Worm (Caenorhabditis elegans) whole organism, young adult: Measurements from ENCODE around the gene Y54G2A.36.
"Not testable (repeated sequence)": the region's sequence is repeated elsewhere in the genome, so short reads cannot be mapped to it uniquely, and the experiment has no call there.

ENCODE experiments used
- B0336.3 ChIP-seq: fragments of 200-800 bp; sonication (Bioruptor generic); IDR thresholded peaks from 2 replicates; pipeline ENCODE4 v1.3.6; 2022; ENCODE audit warnings: missing genetic modification characterization, missing compliant biosample characterization
- C06A6.2 ChIP-seq: fragments of 200-800 bp; sonication (Bioruptor generic); conservative IDR thresholded peaks from 2 replicates; pipeline ENCODE4 v1.3.6; 2022; ENCODE audit warnings: missing genetic modification characterization, missing compliant biosample characterization
- C17E4.6 ChIP-seq: fragments of 200-800 bp; sonication (Bioruptor generic); IDR thresholded peaks from 2 replicates; pipeline ENCODE4 v1.3.6; 2022; ENCODE audit warnings: missing genetic modification reagents, missing genetic modification characterization, missing compliant biosample characterization
- D2030.7 ChIP-seq: fragments of 200-800 bp; sonication (Bioruptor generic); IDR thresholded peaks from 2 replicates; pipeline ENCODE4 v1.3.6; 2022; ENCODE audit warnings: missing genetic modification reagents, missing genetic modification characterization, missing compliant biosample characterization
- F33H1.4 ChIP-seq: fragments of 200-800 bp; sonication (Bioruptor generic); IDR thresholded peaks from 2 replicates; pipeline ENCODE4 v1.3.6; 2022; ENCODE audit warnings: missing genetic modification reagents, missing genetic modification characterization, missing compliant biosample characterization
- K11D2.4 ChIP-seq: fragments of 200-800 bp; sonication (Bioruptor generic); IDR thresholded peaks from 2 replicates; pipeline ENCODE4 v1.3.6; 2022; ENCODE audit warnings: missing genetic modification reagents, missing genetic modification characterization, missing compliant biosample characterization
- Y53G8AR.9 ChIP-seq: fragments of 200-800 bp; sonication (Bioruptor generic); conservative IDR thresholded peaks from 2 replicates; pipeline ENCODE4 v1.3.6; 2022; ENCODE audit warnings: missing genetic modification reagents, missing genetic modification characterization, missing compliant biosample characterization
- Y79H2A.3 ChIP-seq: fragments of 200-800 bp; sonication (Bioruptor generic); conservative IDR thresholded peaks from 2 replicates; pipeline ENCODE4 v1.3.6; 2022; ENCODE audit warnings: missing genetic modification reagents, missing genetic modification characterization, missing compliant biosample characterization
- Y95B8A.8 ChIP-seq: fragments of 200-800 bp; sonication (Bioruptor generic); IDR thresholded peaks from 2 replicates; pipeline ENCODE4 v1.3.6; 2022; ENCODE audit warnings: missing genetic modification reagents, missing genetic modification characterization, missing compliant biosample characterization
- atf-7 ChIP-seq: sonication (generic microtip); optimal IDR thresholded peaks from 2 replicates; lab custom pipeline; 2017; ENCODE audit warnings: mild to moderate bottlenecking, missing genetic modification characterization, missing compliant biosample characterization
- attf-3 ChIP-seq: fragments of 200-800 bp; sonication (Bioruptor generic); conservative IDR thresholded peaks from 2 replicates; pipeline ENCODE4 v1.3.6; 2022; ENCODE audit warnings: missing genetic modification reagents, missing genetic modification characterization, missing compliant biosample characterization
- attf-5 ChIP-seq: fragments of 200-800 bp; sonication (Bioruptor generic); optimal IDR thresholded peaks from 2 replicates; lab custom pipeline; 2018; ENCODE audit warnings: mild to moderate bottlenecking, missing genetic modification characterization, missing compliant biosample characterization
- bed-2 ChIP-seq: fragments of 200-800 bp; sonication (Bioruptor generic); IDR thresholded peaks from 2 replicates; pipeline ENCODE4 v1.3.6; 2022; ENCODE audit warnings: missing genetic modification reagents, missing genetic modification characterization, missing compliant biosample characterization
- cebp-1 ChIP-seq, 2 experiments: fragments of 200-800 bp in 1 of 2; sonication (Bioruptor generic) in 1 of 2; sonication (generic microtip) in 1 of 2; IDR thresholded peaks in 1 of 2; optimal IDR thresholded peaks in 1 of 2; 2 replicates each; pipeline versions ENCODE4 v1.3.6 to Lab custom; 2017 to 2022; ENCODE audit warnings: missing compliant biosample characterization in 2 of 2, missing genetic modification characterization in 2 of 2, mild to moderate bottlenecking in 1 of 2, missing genetic modification reagents in 1 of 2, moderate library complexity in 1 of 2
- ceh-100 ChIP-seq: fragments of 200-800 bp; sonication (Bioruptor generic); IDR thresholded peaks from 2 replicates; pipeline ENCODE4 v1.3.6; 2022; ENCODE audit warnings: missing genetic modification reagents, missing genetic modification characterization, missing compliant biosample characterization
- ceh-91 ChIP-seq: fragments of 200-800 bp; sonication (Bioruptor generic); IDR thresholded peaks from 2 replicates; pipeline ENCODE4 v1.3.6; 2022; ENCODE audit warnings: missing genetic modification reagents, missing genetic modification characterization, missing compliant biosample characterization
- dox-1 ChIP-seq: fragments of 200-800 bp; sonication (Bioruptor generic); IDR thresholded peaks from 2 replicates; pipeline ENCODE4 v1.3.6; 2022; ENCODE audit warnings: missing genetic modification reagents, missing genetic modification characterization, missing compliant biosample characterization
- efl-1 ChIP-seq: fragments of 150-350 bp; optimal IDR thresholded peaks from 2 replicates; lab custom pipeline; 2014; ENCODE audit warnings: missing biosample characterization, missing genetic modification reagents, missing genetic modification characterization
- egl-18 ChIP-seq: fragments of 200-800 bp; sonication (Bioruptor generic); IDR thresholded peaks from 2 replicates; pipeline ENCODE4 v1.3.6; 2022; ENCODE audit warnings: missing genetic modification reagents, missing genetic modification characterization, missing compliant biosample characterization
- hmg-1.2 ChIP-seq: fragments of 200-800 bp; sonication (Bioruptor generic); IDR thresholded peaks from 2 replicates; pipeline ENCODE4 v1.3.6; 2022; ENCODE audit warnings: missing genetic modification reagents, missing genetic modification characterization, missing compliant biosample characterization
- hsf-1 ChIP-seq: fragments of 200-800 bp; sonication (Bioruptor generic); IDR thresholded peaks from 2 replicates; pipeline ENCODE4 v1.3.6; 2022; ENCODE audit warnings: missing genetic modification reagents, missing genetic modification characterization, missing compliant biosample characterization
- let-607 ChIP-seq, 2 experiments: fragments of 200-800 bp in 1 of 2; sonication (Bioruptor generic) in 1 of 2; sonication (generic microtip) in 1 of 2; optimal IDR thresholded peaks; 2 replicates each; lab custom pipeline; 2016 to 2018; ENCODE audit warnings: mild to moderate bottlenecking in 2 of 2, missing compliant biosample characterization in 2 of 2, missing genetic modification characterization in 2 of 2, moderate library complexity in 2 of 2, missing genotype in 1 of 2
- lin-40 ChIP-seq: sonication (generic microtip); optimal IDR thresholded peaks from 2 replicates; lab custom pipeline; 2016; ENCODE audit warnings: missing genetic modification characterization, mild to moderate bottlenecking, missing compliant biosample characterization, missing genotype, missing genetic modification reagents
- lin-54 ChIP-seq: fragments of 200-800 bp; sonication (Bioruptor generic); optimal IDR thresholded peaks from 2 replicates; lab custom pipeline; 2018; ENCODE audit warnings: mild to moderate bottlenecking, missing genetic modification characterization, missing compliant biosample characterization
- lir-1 ChIP-seq: fragments of 200-800 bp; sonication (Bioruptor generic); conservative IDR thresholded peaks from 2 replicates; pipeline ENCODE4 v1.3.6; 2022; ENCODE audit warnings: missing genetic modification reagents, missing genetic modification characterization, missing compliant biosample characterization
- lsl-1 ChIP-seq: fragments of 200-800 bp; sonication (Bioruptor generic); optimal IDR thresholded peaks from 2 replicates; lab custom pipeline; 2018; ENCODE audit warnings: mild to moderate bottlenecking, missing genetic modification characterization, moderate library complexity, missing compliant biosample characterization
- madf-3 ChIP-seq: fragments of 200-800 bp; sonication (Bioruptor generic); IDR thresholded peaks from 2 replicates; pipeline ENCODE4 v1.3.6; 2022; ENCODE audit warnings: missing genetic modification reagents, missing genetic modification characterization, missing compliant biosample characterization
- madf-6 ChIP-seq: fragments of 200-800 bp; sonication (Bioruptor generic); IDR thresholded peaks from 2 replicates; pipeline ENCODE4 v1.3.6; 2022; ENCODE audit warnings: missing genetic modification reagents, missing genetic modification characterization, missing compliant biosample characterization
- mcd-1 ChIP-seq: fragments of 200-800 bp; sonication (Bioruptor generic); IDR thresholded peaks from 2 replicates; pipeline ENCODE4 v1.3.6; 2022; ENCODE audit warnings: missing genetic modification reagents, missing genetic modification characterization, missing compliant biosample characterization
- nfyb-1 ChIP-seq: fragments of 200-800 bp; sonication (Bioruptor generic); IDR thresholded peaks from 2 replicates; pipeline ENCODE4 v1.3.6; 2022; ENCODE audit warnings: missing genetic modification reagents, missing genetic modification characterization, missing compliant biosample characterization
- snpc-4 ChIP-seq, 5 experiments: fragments of 150-350 bp in 1 of 5; sonication (generic microtip) in 4 of 5; optimal IDR thresholded peaks; 2 replicates each; lab custom pipeline; 2014 to 2018; ENCODE audit warnings: missing genetic modification characterization in 5 of 5, missing biosample characterization in 3 of 5, antibody characterized with exemption in 2 of 5, mild to moderate bottlenecking in 2 of 5, missing compliant biosample characterization in 2 of 5, missing genotype in 2 of 5, moderate library complexity in 2 of 5, missing genetic modification reagents in 1 of 5
- tlf-1 ChIP-seq: fragments of 200-800 bp; sonication (Bioruptor generic); optimal IDR thresholded peaks from 2 replicates; lab custom pipeline; 2018; ENCODE audit warnings: mild to moderate bottlenecking, missing genetic modification characterization, missing compliant biosample characterization
- unc-130 ChIP-seq: sonication (generic microtip); optimal IDR thresholded peaks from 2 replicates; lab custom pipeline; 2016; ENCODE audit warnings: missing genetic modification reagents, missing genetic modification characterization, missing compliant biosample characterization
- xnd-1 ChIP-seq: sonication (generic microtip); optimal IDR thresholded peaks from 2 replicates; lab custom pipeline; 2016; ENCODE audit warnings: missing genotype, missing genetic modification reagents, missing genetic modification characterization, missing compliant biosample characterization
- ztf-18 ChIP-seq: sonication (generic microtip); optimal IDR thresholded peaks from 2 replicates; lab custom pipeline; 2016; ENCODE audit warnings: missing genotype, mild to moderate bottlenecking, missing genetic modification characterization, missing compliant biosample characterization

The Y54G2A.36 gene

DNA sequence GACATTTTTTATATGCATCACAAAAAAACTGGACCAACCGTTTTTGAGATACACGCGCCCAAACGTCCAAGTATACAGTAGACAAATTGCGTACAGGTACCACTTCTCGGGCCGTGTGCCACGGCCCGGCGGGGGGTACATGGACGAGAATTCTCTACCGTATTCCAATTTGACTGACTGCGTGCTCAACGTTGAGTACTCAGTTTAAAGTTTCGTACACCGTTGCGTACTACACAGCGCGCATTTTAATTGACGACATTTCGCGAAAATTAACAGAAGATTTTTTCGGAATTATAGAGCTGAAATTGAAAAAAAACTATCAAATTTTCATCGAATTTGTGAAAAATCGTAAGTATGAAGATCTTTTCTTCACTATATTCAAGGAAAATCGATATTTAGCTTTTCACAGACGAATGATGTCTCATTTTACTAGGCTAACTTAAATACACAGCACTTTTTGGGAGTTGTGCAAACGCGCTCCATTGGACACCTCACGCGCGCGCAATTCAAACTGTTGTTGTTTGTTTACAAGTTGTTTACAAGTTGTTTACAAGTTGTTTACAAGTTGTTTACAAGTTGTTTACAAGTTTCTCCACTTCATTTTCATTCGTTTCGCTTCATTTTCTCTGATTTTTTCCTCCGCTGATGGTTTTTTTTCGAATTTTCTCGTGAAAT is 1.4 kb upstream of the Y54G2A.36 start:
- 0 out of 2 replicates have a peak, but pooled peaks have one; percentile 15 for TF ChIP-seq B0336.3 (GFP tag; lab: Robert Waterston, UW)
- not testable (repeated sequence) for TF ChIP-seq snpc-4 (GFP tag; optimal IDR thresholded peaks at IDR 0.05; lab: Kevin White, UChicago)
- peak in 1 of 4 experiments; percentile 12 for TF ChIP-seq snpc-4 (tag; optimal IDR thresholded peaks at IDR 0.05; lab: Kevin White, UChicago)
- peak; percentile 14 for TF ChIP-seq xnd-1 (tag; lab: Kevin White, UChicago)
- TF ChIP-seq lir-1 (GFP tag; lab: Robert Waterston, UW) = peak; percentile 65; the same call in 1 of the 2 replicates
- peak; percentile 45; the same call in 1 of the 2 replicates for TF ChIP-seq D2030.7
- TF ChIP-seq K11D2.4 (GFP tag; lab: Robert Waterston, UW) = peak; percentile 77
- TF ChIP-seq C06A6.2 (GFP tag; lab: Robert Waterston, UW) = peak; percentile 58
- peak; percentile 49 for TF ChIP-seq cebp-1 (GFP tag; IDR thresholded peaks at IDR 0.05; lab: Robert Waterston, UW)
- TF ChIP-seq cebp-1 (tag; optimal IDR thresholded peaks at IDR 0.05; lab: Kevin White, UChicago) = peak; percentile 55
- TF ChIP-seq ztf-18 (tag; lab: Kevin White, UChicago) = peak; percentile 25
- peak; percentile 83 for TF ChIP-seq Y53G8AR.9
- TF ChIP-seq efl-1 (GFP tag; lab: Kevin White, UChicago) = peak; percentile 33
- TF ChIP-seq egl-18 (GFP tag; lab: Robert Waterston, UW) = peak; percentile 44; the same call in 1 of the 2 replicates
- TF ChIP-seq ceh-100 (GFP tag; lab: Robert Waterston, UW) = peak; percentile 48; the same call in 1 of the 2 replicates
- peak; percentile 44 for TF ChIP-seq lsl-1 (GFP tag; lab: Kevin White, UChicago)
- TF ChIP-seq attf-3 = peak; percentile 79
- peak; percentile 93 for TF ChIP-seq mcd-1 (GFP tag; lab: Robert Waterston, UW)
- peak; percentile 43 for TF ChIP-seq lin-40 (tag; lab: Kevin White, UChicago)
- TF ChIP-seq let-607 (tag; optimal IDR thresholded peaks at IDR 0.05; lab: Kevin White, UChicago) = peak in 1 of 2 experiments; percentile 53
- peak; percentile 33 for TF ChIP-seq unc-130 (GFP tag; lab: Kevin White, UChicago)
- TF ChIP-seq hmg-1.2 (GFP tag; lab: Robert Waterston, UW) = peak; percentile 94
- TF ChIP-seq hsf-1 (GFP tag; lab: Robert Waterston, UW) = peak; percentile 44; the same call in 1 of the 2 replicates
- TF ChIP-seq dox-1 (GFP tag; lab: Robert Waterston, UW) = peak; percentile 89
- TF ChIP-seq atf-7 = peak; percentile 10
- TF ChIP-seq F33H1.4 (GFP tag; lab: Robert Waterston, UW) = peak; percentile 71
- TF ChIP-seq madf-6 (GFP tag; lab: Robert Waterston, UW) = peak; percentile 53
- TF ChIP-seq lin-54 (GFP tag; lab: Kevin White, UChicago) = peak; percentile 48
- peak; percentile 62 for TF ChIP-seq attf-5 (GFP tag; lab: Kevin White, UChicago)
- TF ChIP-seq C17E4.6 = peak; percentile 14; the same call in 1 of the 2 replicates
- peak; percentile 20 for TF ChIP-seq tlf-1 (GFP tag; lab: Kevin White, UChicago)
- TF ChIP-seq nfyb-1 (GFP tag; lab: Robert Waterston, UW) = peak; percentile 81
- TF ChIP-seq ceh-91 (GFP tag; lab: Robert Waterston, UW) = peak; percentile 62; the same call in 1 of the 2 replicates
- peak; percentile 79 for TF ChIP-seq bed-2 (GFP tag; lab: Robert Waterston, UW)
- TF ChIP-seq madf-3 (GFP tag; lab: Robert Waterston, UW) = peak; percentile 81; the same call in 1 of the 2 replicates

DNA sequence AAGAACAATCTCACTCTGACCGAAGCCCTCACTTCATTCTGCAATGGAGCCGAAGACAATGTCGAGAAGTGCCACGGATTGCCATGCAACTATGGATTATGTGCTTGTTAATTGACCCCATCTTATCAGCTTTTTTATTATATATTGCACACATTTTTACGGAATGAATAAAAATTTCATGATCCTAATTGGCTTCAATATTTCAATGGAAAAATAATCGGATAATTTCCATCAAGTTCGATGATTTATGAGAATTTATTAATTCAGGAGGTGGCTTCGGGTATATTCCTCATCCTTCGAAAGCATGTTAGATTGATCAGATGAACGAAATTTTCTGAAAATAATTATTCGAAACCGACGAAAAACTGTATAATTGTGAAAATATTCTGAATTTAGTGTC is 4.0 kb downstream of the Y54G2A.36 start:
- TF ChIP-seq D2030.7 = peak; percentile 52; the same call in 1 of the 2 replicates
- 0 out of 2 replicates have a peak, but pooled peaks have one; percentile 14 for TF ChIP-seq Y95B8A.8
- TF ChIP-seq Y79H2A.3 (GFP tag; lab: Robert Waterston, UW) = peak; percentile 66; the same call in 1 of the 2 replicates
